Worm (Caenorhabditis elegans): Measurements from ENCODE around the gene nhr-172.

DNA sequence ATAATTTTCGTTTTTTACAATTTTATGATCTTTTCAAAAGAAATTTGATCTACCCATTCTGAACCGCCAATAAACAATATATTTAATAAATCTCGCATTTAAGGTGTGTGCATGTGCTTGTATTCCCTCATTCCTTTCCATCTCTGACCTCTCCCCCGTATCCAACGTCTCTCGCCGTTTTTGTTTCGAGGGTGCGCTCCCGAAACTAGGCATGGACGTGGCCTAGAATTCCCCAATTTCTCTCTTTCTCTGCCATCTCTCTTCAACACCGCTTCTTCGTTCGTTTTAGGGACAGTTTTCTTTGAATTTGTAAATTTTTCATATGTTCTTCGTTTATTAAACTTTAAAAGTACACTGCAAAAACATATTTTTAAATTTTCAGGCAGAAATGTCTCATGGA lies 43.3 kb upstream of the nhr-172 start, which contains the start of gene F25E5.1:
- TF ChIP-seq him-1 (tag; optimal IDR thresholded peaks at IDR 0.05) (no peak), dao-5 (tag; optimal IDR thresholded peaks at IDR 0.05) (no peak)
